Worm (Caenorhabditis elegans): ENCODE results near the gene str-55.

str-55 gene

DNA sequence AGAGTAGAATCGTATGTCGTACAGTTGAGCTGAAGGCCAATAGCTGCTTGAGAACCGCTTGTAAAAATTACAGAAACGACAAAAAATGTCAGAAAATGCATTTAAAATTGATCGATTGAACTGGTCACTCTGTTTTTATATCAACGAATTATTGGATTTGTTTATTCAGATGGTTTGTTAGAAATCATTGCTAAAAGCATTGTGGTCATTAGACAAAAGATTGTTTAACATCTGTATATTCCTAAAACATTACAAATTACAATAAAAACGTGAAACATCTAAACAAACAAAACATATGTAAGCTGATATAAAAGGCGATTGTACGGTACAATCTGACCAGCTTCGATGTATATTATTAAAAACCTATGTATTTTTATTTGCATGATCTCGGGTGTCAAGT is 18.6 kb upstream of the str-55 start, which contains the start of the genes F26D2.13 and F26D2.14:
Gene F26D2.13 (minus strand): TSS at position 101 of the 400 bp plus-strand sequence.
Gene F26D2.14 (plus strand): TSS at position 346 of the 400 bp plus-strand sequence.
- no peak for TF ChIP-seq T22C8.4 (GFP tag; IDR thresholded peaks at IDR 0.05)
- TF ChIP-seq flt-1 (GFP tag; IDR thresholded peaks at IDR 0.05), result no peak
- no peak for TF ChIP-seq tab-1 (GFP tag; IDR thresholded peaks at IDR 0.05)
- TF ChIP-seq klf-2 (GFP tag; conservative IDR thresholded peaks at IDR 0.05), result no peak
- no peak for TF ChIP-seq ref-1 (GFP tag; conservative IDR thresholded peaks at IDR 0.05)
- no peak for TF ChIP-seq med-1 (GFP tag; optimal IDR thresholded peaks at IDR 0.05; ENCODE audit: insufficient read depth)
- no peak for TF ChIP-seq ztf-29 (GFP tag; IDR thresholded peaks at IDR 0.05)
- TF ChIP-seq ztf-23 (GFP tag; IDR thresholded peaks at IDR 0.05), result no peak
- TF ChIP-seq cog-1 (tag; optimal IDR thresholded peaks at IDR 0.05), result no peak

- no peak for TF ChIP-seq klf-2 (GFP tag; conservative IDR thresholded peaks at IDR 0.05)
- no peak for TF ChIP-seq tab-1 (GFP tag; IDR thresholded peaks at IDR 0.05)
- no peak for TF ChIP-seq ztf-29 (GFP tag; IDR thresholded peaks at IDR 0.05)
- TF ChIP-seq med-1 (GFP tag; optimal IDR thresholded peaks at IDR 0.05; ENCODE audit: insufficient read depth), result no peak
- TF ChIP-seq ref-1 (GFP tag; conservative IDR thresholded peaks at IDR 0.05), result no peak
- no peak for TF ChIP-seq flt-1 (GFP tag; IDR thresholded peaks at IDR 0.05)
- TF ChIP-seq ztf-23 (GFP tag; IDR thresholded peaks at IDR 0.05), result no peak
- TF ChIP-seq cog-1 (tag; optimal IDR thresholded peaks at IDR 0.05), result no peak
- no peak for TF ChIP-seq T22C8.4 (GFP tag; IDR thresholded peaks at IDR 0.05)
These were observed 16.6 kb upstream of the str-55 start, which contains the start of gene clec-234 for ce11 chrV:16433471-16433870. Gene clec-234 (minus strand): TSS chrV:16433571.

ce11 chrV:16429940-16430339 is 13.0 kb upstream of the str-55 start, which contains the start of gene str-73:
Gene str-73 (plus strand): TSS chrV:16430240.
- TF ChIP-seq ref-1 (GFP tag; conservative IDR thresholded peaks at IDR 0.05) (no peak), tab-1 (GFP tag; IDR thresholded peaks at IDR 0.05) (no peak), med-1 (GFP tag; optimal IDR thresholded peaks at IDR 0.05; ENCODE audit: insufficient read depth) (no peak), ztf-29 (GFP tag; IDR thresholded peaks at IDR 0.05) (no peak), ztf-23 (GFP tag; IDR thresholded peaks at IDR 0.05) (no peak), T22C8.4 (GFP tag; IDR thresholded peaks at IDR 0.05) (no peak), flt-1 (GFP tag; IDR thresholded peaks at IDR 0.05) (no peak), klf-2 (GFP tag; conservative IDR thresholded peaks at IDR 0.05) (no peak), cog-1 (tag; optimal IDR thresholded peaks at IDR 0.05) (no peak)

DNA sequence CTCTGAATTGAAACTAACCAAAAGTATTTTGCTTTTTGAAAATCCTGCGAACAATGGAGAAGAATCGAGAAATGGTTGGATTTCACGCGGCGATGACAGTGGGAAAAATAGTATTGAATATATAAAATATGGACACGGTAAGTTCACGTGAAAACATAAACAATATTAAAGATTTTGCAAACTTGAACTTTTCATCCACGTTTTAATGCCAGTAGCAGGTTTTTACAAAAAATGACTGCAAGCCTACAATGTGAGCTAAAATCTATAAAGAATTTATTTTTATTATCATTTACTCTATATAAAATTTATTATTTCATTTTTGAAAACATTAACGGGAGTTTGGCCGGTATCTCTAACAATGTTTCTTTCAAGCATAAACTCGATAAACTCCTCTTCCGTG is 12.6 kb upstream of the str-55 start, which contains the start of gene F26D2.10:
Gene F26D2.10 (minus strand): TSS at position 101 of the 400 bp plus-strand sequence.
- no peak for TF ChIP-seq klf-2 (GFP tag; conservative IDR thresholded peaks at IDR 0.05)
- TF ChIP-seq ztf-23 (GFP tag; IDR thresholded peaks at IDR 0.05), result no peak

DNA sequence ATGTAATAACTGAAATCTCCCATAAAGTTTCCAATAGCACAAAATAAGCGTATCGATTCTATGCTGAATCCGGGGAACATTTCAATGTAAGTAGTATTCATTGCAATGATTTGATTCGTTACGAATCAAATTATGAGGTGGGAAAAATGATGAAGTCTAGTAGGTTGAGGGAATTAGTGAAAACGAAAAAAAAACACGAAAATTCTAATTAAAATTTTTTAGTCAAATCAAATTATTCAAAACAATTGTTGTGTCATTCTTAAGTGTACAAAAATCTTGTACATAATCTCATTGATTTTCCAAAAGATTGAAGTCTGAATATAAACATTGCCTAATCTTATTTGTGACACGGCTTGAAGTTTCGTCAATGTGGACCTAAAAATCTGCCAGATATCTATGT is 7.5 kb upstream of the str-55 start, which contains the start of gene srw-29:
Gene srw-29 (minus strand): TSS at position 101 of the 400 bp plus-strand sequence.
- TF ChIP-seq ztf-23 (GFP tag; IDR thresholded peaks at IDR 0.05), result no peak
- TF ChIP-seq med-1 (GFP tag; optimal IDR thresholded peaks at IDR 0.05; ENCODE audit: insufficient read depth), result no peak
- no peak for TF ChIP-seq ref-1 (GFP tag; conservative IDR thresholded peaks at IDR 0.05)
- no peak for TF ChIP-seq cog-1 (tag; optimal IDR thresholded peaks at IDR 0.05)
- TF ChIP-seq T22C8.4 (GFP tag; IDR thresholded peaks at IDR 0.05), result no peak
- TF ChIP-seq tab-1 (GFP tag; IDR thresholded peaks at IDR 0.05), result no peak
- no peak for TF ChIP-seq klf-2 (GFP tag; conservative IDR thresholded peaks at IDR 0.05)
- no peak for TF ChIP-seq flt-1 (GFP tag; IDR thresholded peaks at IDR 0.05)
- no peak for TF ChIP-seq ztf-29 (GFP tag; IDR thresholded peaks at IDR 0.05)

DNA sequence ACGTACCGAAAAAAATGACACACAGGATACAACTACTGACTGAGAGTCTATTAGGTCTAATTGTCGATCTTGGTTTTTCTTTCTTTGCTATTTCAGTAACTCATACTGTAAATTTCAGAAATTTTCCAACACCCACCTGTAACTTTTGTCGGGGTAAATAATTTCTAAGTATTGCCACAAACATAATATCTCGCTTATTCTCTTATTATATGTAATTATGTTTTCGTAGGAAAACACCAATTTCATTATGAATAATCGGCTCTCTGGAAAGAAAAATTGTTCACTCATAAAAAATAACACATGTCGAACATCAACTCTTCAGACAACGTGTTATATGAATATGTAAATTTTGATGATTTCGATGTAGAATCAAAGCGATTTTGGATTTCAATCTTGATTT is 3.8 kb upstream of the str-55 start, which contains the start of gene srw-48:
Gene srw-48 (plus strand): TSS at position 301 of the 400 bp plus-strand sequence.
- TF ChIP-seq ztf-29 (GFP tag; IDR thresholded peaks at IDR 0.05), result no peak
- TF ChIP-seq klf-2 (GFP tag; conservative IDR thresholded peaks at IDR 0.05), result no peak
- TF ChIP-seq cog-1 (tag; optimal IDR thresholded peaks at IDR 0.05), result no peak
- no peak for TF ChIP-seq T22C8.4 (GFP tag; IDR thresholded peaks at IDR 0.05)
- TF ChIP-seq tab-1 (GFP tag; IDR thresholded peaks at IDR 0.05), result no peak

- TF ChIP-seq klf-2 (GFP tag; conservative IDR thresholded peaks at IDR 0.05), result no peak
- TF ChIP-seq ref-1 (GFP tag; conservative IDR thresholded peaks at IDR 0.05), result no peak
- TF ChIP-seq ztf-29 (GFP tag; IDR thresholded peaks at IDR 0.05), result no peak
- no peak for TF ChIP-seq T22C8.4 (GFP tag; IDR thresholded peaks at IDR 0.05)
- TF ChIP-seq med-1 (GFP tag; optimal IDR thresholded peaks at IDR 0.05; ENCODE audit: insufficient read depth), result no peak
- no peak for TF ChIP-seq tab-1 (GFP tag; IDR thresholded peaks at IDR 0.05)
- TF ChIP-seq ztf-23 (GFP tag; IDR thresholded peaks at IDR 0.05), result no peak
- TF ChIP-seq flt-1 (GFP tag; IDR thresholded peaks at IDR 0.05), result no peak
- TF ChIP-seq cog-1 (tag; optimal IDR thresholded peaks at IDR 0.05), result no peak
These were observed 2.9 kb upstream of the str-55 start, which contains the start of gene F26D2.16 for ce11 chrV:16419769-16420168. Gene F26D2.16 (minus strand): TSS chrV:16419869.

ce11 chrV:16410521-16410920 is 6.4 kb downstream of the str-55 start, which contains the start of gene srh-145:
Gene srh-145 (plus strand): TSS chrV:16410713.
- TF ChIP-seq T22C8.4 (GFP tag; IDR thresholded peaks at IDR 0.05) (no peak), klf-2 (GFP tag; conservative IDR thresholded peaks at IDR 0.05) (no peak), ref-1 (GFP tag; conservative IDR thresholded peaks at IDR 0.05) (no peak), tab-1 (GFP tag; IDR thresholded peaks at IDR 0.05) (no peak)

ce11 chrV:16407663-16408062 is 9.3 kb downstream of the str-55 start, which contains the start of gene F26D2.3:
Gene F26D2.3 (plus strand): TSS chrV:16407963.
- no peak for TF ChIP-seq ref-1 (GFP tag; conservative IDR thresholded peaks at IDR 0.05)
- no peak for TF ChIP-seq T22C8.4 (GFP tag; IDR thresholded peaks at IDR 0.05)
- no peak for TF ChIP-seq ztf-29 (GFP tag; IDR thresholded peaks at IDR 0.05)

DNA sequence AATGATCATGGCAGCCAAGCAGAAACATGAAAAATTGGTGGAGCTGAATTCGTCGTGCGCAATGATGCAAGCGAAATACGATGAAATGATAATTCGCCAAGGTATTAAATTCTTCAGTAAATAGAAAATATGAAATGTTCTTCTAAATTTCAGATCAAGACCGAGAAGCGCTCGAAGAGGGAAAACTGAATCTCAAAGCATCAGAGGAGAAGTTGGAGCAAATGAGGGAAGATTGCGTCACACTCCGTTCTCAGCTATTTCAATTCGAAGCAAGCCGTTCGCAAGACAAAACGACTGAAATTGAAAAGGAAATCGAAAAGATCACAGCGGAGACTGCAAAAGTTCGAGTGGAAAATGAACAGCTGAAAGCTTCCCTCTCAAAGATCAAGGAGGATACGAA is 10.6 kb downstream of the str-55 start:
- TF ChIP-seq flt-1 (GFP tag; IDR thresholded peaks at IDR 0.05) (no peak), ref-1 (GFP tag; conservative IDR thresholded peaks at IDR 0.05) (no peak), ztf-29 (GFP tag; IDR thresholded peaks at IDR 0.05) (no peak), cog-1 (tag; optimal IDR thresholded peaks at IDR 0.05) (no peak), tab-1 (GFP tag; IDR thresholded peaks at IDR 0.05) (no peak), klf-2 (GFP tag; conservative IDR thresholded peaks at IDR 0.05) (no peak), ztf-23 (GFP tag; IDR thresholded peaks at IDR 0.05) (no peak), T22C8.4 (GFP tag; IDR thresholded peaks at IDR 0.05) (no peak), med-1 (GFP tag; optimal IDR thresholded peaks at IDR 0.05; ENCODE audit: insufficient read depth) (no peak)

Measured in whole organism, midembryonic.